Fruit fly (Drosophila melanogaster) whole organism, pupa: ENCODE data around the gene CG45101.

Experiments used
- CG10348 ChIP-seq: fragments of 200-800 bp; sonication (Bioruptor generic); IDR thresholded peaks from 2 replicates; pipeline ENCODE4 v1.3.6; 2022; ENCODE audit warnings: missing biosample characterization, missing genetic modification characterization
- CG12605 ChIP-seq: fragments of 200-800 bp; sonication (Bioruptor generic); IDR thresholded peaks from 2 replicates; pipeline ENCODE4 v1.3.6; 2022; ENCODE audit warnings: missing biosample characterization, missing genetic modification characterization
- CG15710 ChIP-seq: fragments of 200-800 bp; sonication (Bioruptor generic); optimal IDR thresholded peaks from 2 replicates; lab custom pipeline; 2018; ENCODE audit warnings: missing biosample characterization, mild to moderate bottlenecking, missing genetic modification characterization, moderate library complexity
- CG4496 ChIP-seq: fragments of 200-800 bp; sonication (Bioruptor generic); IDR thresholded peaks from 3 replicates; pipeline ENCODE4 v1.3.6; 2022; ENCODE audit warnings: missing biosample characterization, missing genetic modification characterization
- D1 ChIP-seq: fragments of 200-800 bp; sonication (Bioruptor generic); optimal IDR thresholded peaks from 2 replicates; lab custom pipeline; 2018; ENCODE audit warnings: missing biosample characterization, mild to moderate bottlenecking, missing genetic modification characterization, moderate library complexity
- Ets98B ChIP-seq: fragments of 200-800 bp; sonication (Bioruptor generic); IDR thresholded peaks from 2 replicates; pipeline ENCODE4 v1.3.6; 2022; ENCODE audit warnings: missing biosample characterization, missing genetic modification characterization
- Pif1A ChIP-seq: fragments of 200-800 bp; sonication (Bioruptor generic); optimal IDR thresholded peaks from 3 replicates; lab custom pipeline; 2016; ENCODE audit warnings: missing biosample characterization, missing genetic modification characterization
- fd96Ca ChIP-seq: fragments of 200-800 bp; sonication (Bioruptor generic); IDR thresholded peaks from 3 replicates; pipeline ENCODE4 v1.3.6; 2022; ENCODE audit warnings: missing biosample characterization, missing genetic modification characterization

- TF ChIP-seq CG15710 (no peak), CG4496 (no peak), D1 (no peak), Ets98B (peak; percentile 11; the same call in 1 of the 2 replicates), fd96Ca (GFP tag; lab: Robert Waterston, UW) (no peak), CG12605 (GFP tag; lab: Robert Waterston, UW) (no peak), Pif1A (no peak), CG10348 (GFP tag; lab: Robert Waterston, UW) (no peak)
Observed at dm6 chr3L:11083605-11084004, 18.8 kb downstream of the CG45101 start.
